Fruit fly (Drosophila melanogaster): Measurements from ENCODE around the gene CG8065.

CG8065 gene

DNA sequence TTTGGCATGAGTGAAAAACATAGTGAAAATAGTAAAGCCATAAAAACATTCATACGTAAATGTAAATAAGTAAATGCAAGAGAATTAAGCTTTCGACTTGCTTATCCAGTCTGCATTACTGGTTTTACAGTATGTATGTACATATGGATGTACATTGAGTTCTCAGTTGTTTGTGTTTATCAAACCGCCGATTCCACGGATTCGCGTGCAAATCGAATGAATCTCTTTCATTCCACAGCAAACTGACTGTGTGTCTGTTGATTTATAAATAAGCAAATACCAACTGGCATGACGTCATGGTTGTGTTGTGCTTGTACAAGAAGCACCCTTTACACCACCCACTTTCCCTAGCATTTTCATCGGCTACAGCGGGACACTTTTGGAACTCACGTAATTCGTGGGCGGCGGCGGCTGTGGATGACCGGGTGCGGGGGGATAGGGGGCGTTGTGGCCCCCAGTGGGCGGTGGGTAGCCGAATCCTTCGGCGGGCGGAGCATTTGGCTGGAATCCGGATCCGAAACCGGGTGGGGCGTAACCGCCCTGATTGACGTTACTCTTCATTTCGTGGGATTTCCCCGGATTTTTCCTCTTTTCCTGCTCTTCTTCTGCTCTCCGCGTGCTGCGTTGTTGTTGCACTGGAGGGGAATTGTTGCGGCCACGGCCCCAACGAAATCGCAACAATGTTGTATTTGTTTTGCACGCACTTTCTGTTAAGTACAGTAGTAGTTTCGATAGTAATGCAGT lies 9.2 kb downstream of the CG8065 start:
- peak; percentile 13 for TF ChIP-seq lz (GFP tag; optimal IDR thresholded peaks at IDR 0.05)
- TF ChIP-seq CG9139 (GFP tag; optimal IDR thresholded peaks at IDR 0.05) = no peak
- no peak for TF ChIP-seq CG8319 (GFP tag; optimal IDR thresholded peaks at IDR 0.05)
- peak; percentile 20 for TF ChIP-seq CG31627 (GFP tag; optimal IDR thresholded peaks at IDR 0.05)
- TF ChIP-seq fd85E (GFP tag; optimal IDR thresholded peaks at IDR 0.05) = no peak
- peak; percentile 58 for TF ChIP-seq CG10669 (GFP tag; optimal IDR thresholded peaks at IDR 0.05)
- no peak for TF ChIP-seq Sox15 (GFP tag; optimal IDR thresholded peaks at IDR 0.05)
- TF ChIP-seq cyc (GFP tag; optimal IDR thresholded peaks at IDR 0.05) = peak; percentile 21
- no peak for TF ChIP-seq Blimp-1 (GFP tag; optimal IDR thresholded peaks at IDR 0.05)
- TF ChIP-seq Hr4 (GFP tag; optimal IDR thresholded peaks at IDR 0.05) = no peak
- TF ChIP-seq ss (GFP tag; optimal IDR thresholded peaks at IDR 0.05) = no peak
- TF ChIP-seq pdm3 (GFP tag; optimal IDR thresholded peaks at IDR 0.05) = no peak
- peak; percentile 11 for TF ChIP-seq CG6792 (GFP tag; optimal IDR thresholded peaks at IDR 0.05)
- no peak for TF ChIP-seq salr (GFP tag; optimal IDR thresholded peaks at IDR 0.05)
- no peak for TF ChIP-seq Met (GFP tag; optimal IDR thresholded peaks at IDR 0.05)
- 0 out of 3 replicates have a peak, but pooled peaks have one; percentile 37 for TF ChIP-seq CG8119 (GFP tag; IDR thresholded peaks at IDR 0.05)
- TF ChIP-seq OdsH (GFP tag; optimal IDR thresholded peaks at IDR 0.05) = no peak
- TF ChIP-seq Eip75B (GFP tag; optimal IDR thresholded peaks at IDR 0.05) = no peak
- TF ChIP-seq CG3032 (tag; optimal IDR thresholded peaks at IDR 0.05) = no peak
- TF ChIP-seq CG6163 (GFP tag; IDR thresholded peaks at IDR 0.05) = no peak
- no peak for TF ChIP-seq dac (GFP tag; optimal IDR thresholded peaks at IDR 0.05)
- peak; percentile 77 for TF ChIP-seq dsx (GFP tag; optimal IDR thresholded peaks at IDR 0.05; ENCODE audit: poor library complexity, severe bottlenecking)
- TF ChIP-seq achi (GFP tag; optimal IDR thresholded peaks at IDR 0.05) = peak; percentile 16
- peak; percentile 56 for TF ChIP-seq CG15336 (GFP tag; IDR thresholded peaks at IDR 0.05)
- TF ChIP-seq CG6808 (GFP tag; optimal IDR thresholded peaks at IDR 0.05) = no peak
- peak; percentile 4 for TF ChIP-seq CG34406 (GFP tag; optimal IDR thresholded peaks at IDR 0.05)
- no peak for TF ChIP-seq spab (GFP tag; optimal IDR thresholded peaks at IDR 0.05)
- TF ChIP-seq Sox14 (GFP tag; optimal IDR thresholded peaks at IDR 0.05) = peak; percentile 17
- no peak for TF ChIP-seq Eip93F (GFP tag; optimal IDR thresholded peaks at IDR 0.05)
- no peak for TF ChIP-seq vri (GFP tag; optimal IDR thresholded peaks at IDR 0.05)
- TF ChIP-seq CG10631 (GFP tag; optimal IDR thresholded peaks at IDR 0.05) = peak; percentile 19
- TF ChIP-seq fd59A (GFP tag; optimal IDR thresholded peaks at IDR 0.05) = no peak
- peak; percentile 18 for TF ChIP-seq esn (GFP tag; optimal IDR thresholded peaks at IDR 0.05)
- TF ChIP-seq Hr39 (GFP tag; optimal IDR thresholded peaks at IDR 0.05) = peak; percentile 31
- TF ChIP-seq eg (GFP tag; IDR thresholded peaks at IDR 0.05) = no peak
- peak; percentile 0 for TF ChIP-seq CG8632 (GFP tag; optimal IDR thresholded peaks at IDR 0.05)
- TF ChIP-seq Sox102F (GFP tag; optimal IDR thresholded peaks at IDR 0.05) = peak; percentile 55
- TF ChIP-seq CG4318 (GFP tag; optimal IDR thresholded peaks at IDR 0.05) = no peak
- TF ChIP-seq CG11762 (GFP tag; optimal IDR thresholded peaks at IDR 0.05; ENCODE audit: insufficient read depth) = no peak
- no peak for TF ChIP-seq Smox (GFP tag; optimal IDR thresholded peaks at IDR 0.05)
- TF ChIP-seq CG11294 (GFP tag; IDR thresholded peaks at IDR 0.05) = no peak
- TF ChIP-seq acj6 (GFP tag; optimal IDR thresholded peaks at IDR 0.05) = no peak
- TF ChIP-seq CG16779 (tag; optimal IDR thresholded peaks at IDR 0.05) = no peak
- no peak for TF ChIP-seq fkh (GFP tag; optimal IDR thresholded peaks at IDR 0.05)
- no peak for TF ChIP-seq topi (GFP tag; optimal IDR thresholded peaks at IDR 0.05)
- TF ChIP-seq Lpt (GFP tag; optimal IDR thresholded peaks at IDR 0.05) = no peak
- TF ChIP-seq Gug (GFP tag; IDR thresholded peaks at IDR 0.05) = no peak
- peak; percentile 70 for TF ChIP-seq Eip78C (GFP tag)
- TF ChIP-seq CG6276 (GFP tag; optimal IDR thresholded peaks at IDR 0.05) = no peak
- no peak for TF ChIP-seq CG7368 (GFP tag; optimal IDR thresholded peaks at IDR 0.05)
- peak; percentile 26 for TF ChIP-seq CG3919 (GFP tag; optimal IDR thresholded peaks at IDR 0.05)

All from whole organism, prepupa.